Fruit fly (Drosophila melanogaster) Kc167 (cell line): ENCODE results near the gene CG4456.

Experiments used
- Sin3A ChIP-seq: fragments of >200 bp; optimal IDR thresholded peaks from 2 replicates; lab custom pipeline; 2018; ENCODE audit warnings: missing external identifiers
- insv ChIP-seq: fragments of >200 bp; optimal IDR thresholded peaks from 3 replicates; lab custom pipeline; 2018; ENCODE audit warnings: missing external identifiers

DNA sequence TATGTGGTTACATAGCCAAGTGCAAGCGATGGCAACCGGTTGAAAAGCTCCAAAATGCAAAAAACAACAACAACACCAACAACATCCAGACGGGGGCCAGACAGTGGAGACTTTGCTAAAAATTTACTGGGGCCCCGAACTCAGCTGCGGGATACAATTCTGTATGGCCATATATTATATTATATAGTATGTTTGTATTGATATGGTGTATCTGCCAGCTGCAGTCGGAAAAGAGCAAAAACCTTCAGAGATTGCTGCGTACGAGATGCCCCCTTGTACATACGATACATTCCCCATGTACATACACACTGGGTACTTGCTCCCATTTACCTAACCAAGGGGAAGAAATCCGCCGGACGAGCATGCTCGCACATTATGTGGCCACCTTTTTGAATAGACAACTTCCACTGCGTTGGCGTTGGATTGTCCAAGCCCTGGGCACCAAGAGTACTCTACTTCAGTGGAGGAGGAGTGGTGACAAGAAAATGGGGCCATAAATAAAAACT is 7.9 kb downstream of the CG4456 start:
- TF ChIP-seq insv (lab: Kevin White, UChicago) (no peak), Sin3A (lab: Kevin White, UChicago) (no peak)
